Worm (Caenorhabditis elegans) whole organism, L4 larva: ENCODE results near the gene R02E4.3.

Experiments used
- F10B5.3 ChIP-seq: sonication (generic microtip); optimal IDR thresholded peaks from 2 replicates; lab custom pipeline; 2016; ENCODE audit warnings: mild to moderate bottlenecking, missing genetic modification characterization, missing compliant biosample characterization
- F26F4.8 ChIP-seq: fragments of 200-800 bp; sonication (Bioruptor generic); conservative IDR thresholded peaks from 2 replicates; pipeline ENCODE4 v1.3.6; 2022; ENCODE audit warnings: missing genetic modification characterization, missing compliant biosample characterization
- F37D6.2 ChIP-seq: sonication (generic microtip); optimal IDR thresholded peaks from 2 replicates; lab custom pipeline; 2016; ENCODE audit warnings: mild to moderate bottlenecking, missing genetic modification characterization, missing compliant biosample characterization
- F49E8.2 ChIP-seq: sonication (generic microtip); optimal IDR thresholded peaks from 2 replicates; lab custom pipeline; 2016; ENCODE audit warnings: missing compliant biosample characterization, mild to moderate bottlenecking, missing genetic modification characterization, borderline replicate concordance
- R02D3.7 ChIP-seq: fragments of 150-350 bp; sonication (generic microtip); optimal IDR thresholded peaks from 3 replicates; lab custom pipeline; 2014; ENCODE audit warnings: missing biosample characterization, missing genetic modification characterization
- T20F7.1 ChIP-seq: fragments of 200-800 bp; sonication (Bioruptor generic); optimal IDR thresholded peaks from 2 replicates; lab custom pipeline; 2018; ENCODE audit warnings: mild to moderate bottlenecking, missing genetic modification characterization, missing compliant biosample characterization
- T26A8.4 ChIP-seq: fragments of 200-800 bp; sonication (Bioruptor generic); IDR thresholded peaks from 2 replicates; pipeline ENCODE4 v1.3.6; 2022; ENCODE audit warnings: missing genetic modification characterization, missing compliant biosample characterization
- Y5F2A.4 ChIP-seq: fragments of 200-800 bp; sonication (Bioruptor generic); optimal IDR thresholded peaks from 2 replicates; lab custom pipeline; 2018; ENCODE audit warnings: mild to moderate bottlenecking, missing genetic modification characterization, missing compliant biosample characterization
- ZK337.2 ChIP-seq: fragments of 200-800 bp; sonication (Bioruptor generic); IDR thresholded peaks from 2 replicates; pipeline ENCODE4 v1.3.6; 2022; ENCODE audit warnings: missing genetic modification reagents, missing genetic modification characterization, missing compliant biosample characterization
- attf-4 ChIP-seq: sonication (generic microtip); optimal IDR thresholded peaks from 3 replicates; lab custom pipeline; 2017; ENCODE audit warnings: missing biosample characterization, missing genetic modification characterization
- ceh-20 ChIP-seq: fragments of 200-800 bp; sonication (Bioruptor generic); IDR thresholded peaks from 2 replicates; pipeline ENCODE4 v1.3.6; 2022; ENCODE audit warnings: missing genetic modification reagents, missing genetic modification characterization, missing compliant biosample characterization
- ceh-28 ChIP-seq: fragments of 150-350 bp; optimal IDR thresholded peaks from 2 replicates; lab custom pipeline; 2014; ENCODE audit warnings: missing biosample characterization, missing genetic modification reagents, missing genetic modification characterization
- ceh-44 ChIP-seq: fragments of 200-800 bp; sonication (Bioruptor generic); IDR thresholded peaks from 2 replicates; pipeline ENCODE4 v1.3.6; 2022; ENCODE audit warnings: missing genetic modification reagents, missing genetic modification characterization, missing compliant biosample characterization
- ceh-82 ChIP-seq: sonication (generic microtip); optimal IDR thresholded peaks from 2 replicates; lab custom pipeline; 2017; ENCODE audit warnings: missing biosample characterization, missing genetic modification characterization
- ces-1 ChIP-seq: fragments of 150-350 bp; sonication (generic microtip); optimal IDR thresholded peaks from 4 replicates; lab custom pipeline; 2014; ENCODE audit warnings: missing biosample characterization, missing genetic modification reagents, missing genetic modification characterization
- cey-2 ChIP-seq: sonication (generic microtip); optimal IDR thresholded peaks from 3 replicates; lab custom pipeline; 2017; ENCODE audit warnings: missing genetic modification characterization, mild to moderate bottlenecking, missing compliant biosample characterization, antibody characterized with exemption, borderline replicate concordance; ENCODE audit not compliant: insufficient read depth
- daf-16 ChIP-seq, 3 experiments: sonication (generic microtip); optimal IDR thresholded peaks; 2 replicates each; lab custom pipeline; 2016 to 2017; ENCODE audit warnings: missing genetic modification characterization in 3 of 3, missing genetic modification reagents in 3 of 3, mild to moderate bottlenecking in 2 of 3, missing compliant biosample characterization in 2 of 3, missing biosample characterization in 1 of 3, moderate library complexity in 1 of 3
- daf-19 ChIP-seq: fragments of 200-800 bp; sonication (Bioruptor generic); conservative IDR thresholded peaks from 2 replicates; pipeline ENCODE4 v1.3.6; 2022; ENCODE audit warnings: missing genetic modification characterization, missing compliant biosample characterization
- daf-8 ChIP-seq: fragments of 200-800 bp; sonication (Bioruptor generic); IDR thresholded peaks from 2 replicates; pipeline ENCODE4 v1.3.6; 2022; ENCODE audit warnings: missing genetic modification characterization, missing compliant biosample characterization
- dmd-9 ChIP-seq: fragments of 200-800 bp; sonication (Bioruptor generic); IDR thresholded peaks from 2 replicates; pipeline ENCODE4 v1.3.6; 2022; ENCODE audit warnings: missing genetic modification reagents, missing genetic modification characterization, missing compliant biosample characterization
- dve-1 ChIP-seq: sonication (generic microtip); optimal IDR thresholded peaks from 2 replicates; lab custom pipeline; 2017; ENCODE audit warnings: antibody characterized with exemption, mild to moderate bottlenecking, missing genetic modification characterization, missing compliant biosample characterization; ENCODE audit not compliant: insufficient read depth
- fkh-10 ChIP-seq: fragments of 150-350 bp; optimal IDR thresholded peaks from 2 replicates; lab custom pipeline; 2014; ENCODE audit warnings: missing biosample characterization, missing genetic modification reagents, missing genetic modification characterization
- fos-1 ChIP-seq: fragments of 150-350 bp; optimal IDR thresholded peaks from 2 replicates; lab custom pipeline; 2014; ENCODE audit warnings: missing biosample characterization, missing genetic modification characterization
- hif-1 ChIP-seq, 2 experiments: sonication (generic microtip); optimal IDR thresholded peaks; 2 replicates each; lab custom pipeline; 2016 to 2017; ENCODE audit warnings: missing compliant biosample characterization in 2 of 2, missing genetic modification characterization in 2 of 2, missing genetic modification reagents in 2 of 2, missing genotype in 2 of 2, mild to moderate bottlenecking in 1 of 2
- lin-29 ChIP-seq: fragments of 200-800 bp; sonication (Bioruptor generic); IDR thresholded peaks from 2 replicates; pipeline ENCODE4 v1.3.6; 2022; ENCODE audit warnings: missing genetic modification reagents, missing genetic modification characterization, missing compliant biosample characterization
- lsy-2 ChIP-seq, 2 experiments: fragments of 150-350 bp in 1 of 2; sonication (generic microtip) in 1 of 2; optimal IDR thresholded peaks; 2 replicates each; lab custom pipeline; 2014 to 2017; ENCODE audit warnings: missing biosample characterization in 2 of 2, missing genetic modification characterization in 2 of 2
- madf-5 ChIP-seq, 2 experiments: fragments of 200-800 bp; sonication (Bioruptor generic); IDR thresholded peaks; 2 replicates each; pipeline ENCODE4 v1.3.6; 2022; ENCODE audit warnings: missing compliant biosample characterization in 2 of 2, missing genetic modification characterization in 2 of 2
- mdt-29 ChIP-seq: fragments of 200-800 bp; sonication (Bioruptor generic); IDR thresholded peaks from 2 replicates; pipeline ENCODE4 v1.3.6; 2022; ENCODE audit warnings: missing genetic modification reagents, missing genetic modification characterization, missing compliant biosample characterization
- mep-1 ChIP-seq: fragments of 150-350 bp; sonication (generic microtip); optimal IDR thresholded peaks from 3 replicates; lab custom pipeline; 2014; ENCODE audit warnings: missing biosample characterization, missing genetic modification characterization
- mes-2 ChIP-seq: sonication (generic microtip); optimal IDR thresholded peaks from 2 replicates; lab custom pipeline; 2016; ENCODE audit warnings: missing genotype, mild to moderate bottlenecking, missing genetic modification characterization, missing compliant biosample characterization; ENCODE audit not compliant: poor library complexity, severe bottlenecking
- mxl-2 ChIP-seq: fragments of 200-800 bp; sonication (Bioruptor generic); conservative IDR thresholded peaks from 2 replicates; pipeline ENCODE4 v1.3.6; 2022; ENCODE audit warnings: missing genetic modification reagents, missing genetic modification characterization, missing compliant biosample characterization
- nhr-10 ChIP-seq: fragments of 150-350 bp; optimal IDR thresholded peaks from 2 replicates; lab custom pipeline; 2014; ENCODE audit warnings: missing biosample characterization, missing genetic modification characterization
- nhr-237 ChIP-seq: sonication (generic microtip); optimal IDR thresholded peaks from 2 replicates; lab custom pipeline; 2017; ENCODE audit warnings: missing biosample characterization, missing genetic modification characterization
- nhr-42 ChIP-seq: fragments of 200-800 bp; sonication (Bioruptor generic); IDR thresholded peaks from 2 replicates; pipeline ENCODE4 v1.3.6; 2022; ENCODE audit warnings: missing genetic modification characterization, missing compliant biosample characterization
- nhr-48 ChIP-seq: sonication (generic microtip); optimal IDR thresholded peaks from 2 replicates; lab custom pipeline; 2016; ENCODE audit warnings: mild to moderate bottlenecking, missing genetic modification characterization, missing compliant biosample characterization
- nhr-6 ChIP-seq: fragments of 150-350 bp; optimal IDR thresholded peaks from 2 replicates; lab custom pipeline; 2014; ENCODE audit warnings: missing biosample characterization, missing genetic modification characterization
- nhr-77 ChIP-seq: fragments of 150-350 bp; optimal IDR thresholded peaks from 2 replicates; lab custom pipeline; 2014; ENCODE audit warnings: missing biosample characterization, missing genetic modification characterization
- set-16 ChIP-seq: fragments of 200-800 bp; sonication (Bioruptor generic); IDR thresholded peaks from 2 replicates; pipeline ENCODE4 v1.3.6; 2022; ENCODE audit warnings: missing genetic modification reagents, missing genetic modification characterization, missing compliant biosample characterization
- snpc-4 ChIP-seq: fragments of 150-350 bp; optimal IDR thresholded peaks from 2 replicates; lab custom pipeline; 2014; ENCODE audit warnings: missing biosample characterization, missing genetic modification characterization
- unc-130 ChIP-seq: sonication (generic microtip); optimal IDR thresholded peaks from 2 replicates; lab custom pipeline; 2016; ENCODE audit warnings: missing genetic modification reagents, missing genetic modification characterization, missing compliant biosample characterization
- unc-62 ChIP-seq, 3 experiments: fragments of 150-350 bp in 1 of 3; sonication (generic microtip); optimal IDR thresholded peaks in 2 of 3; peaks in 1 of 3; 1 replicate in 1 of 3; 2 replicates in 2 of 3; lab custom pipeline; 2014 to 2017; ENCODE audit warnings: missing biosample characterization in 3 of 3, missing genetic modification characterization in 3 of 3, missing genetic modification reagents in 3 of 3, missing genotype in 1 of 3
- vab-7 ChIP-seq: fragments of 200-800 bp; sonication (Bioruptor generic); IDR thresholded peaks from 2 replicates; pipeline ENCODE4 v1.3.6; 2022; ENCODE audit warnings: missing genetic modification reagents, missing genetic modification characterization, missing compliant biosample characterization
- zfp-2 ChIP-seq: sonication (generic microtip); optimal IDR thresholded peaks from 2 replicates; lab custom pipeline; 2016; ENCODE audit warnings: mild to moderate bottlenecking, missing genetic modification characterization, missing compliant biosample characterization
- zfp-3 ChIP-seq: fragments of 200-800 bp; sonication (Bioruptor generic); conservative IDR thresholded peaks from 2 replicates; pipeline ENCODE4 v1.3.6; 2022; ENCODE audit warnings: missing genetic modification reagents, missing genetic modification characterization, missing compliant biosample characterization

Gene R02E4.3

DNA sequence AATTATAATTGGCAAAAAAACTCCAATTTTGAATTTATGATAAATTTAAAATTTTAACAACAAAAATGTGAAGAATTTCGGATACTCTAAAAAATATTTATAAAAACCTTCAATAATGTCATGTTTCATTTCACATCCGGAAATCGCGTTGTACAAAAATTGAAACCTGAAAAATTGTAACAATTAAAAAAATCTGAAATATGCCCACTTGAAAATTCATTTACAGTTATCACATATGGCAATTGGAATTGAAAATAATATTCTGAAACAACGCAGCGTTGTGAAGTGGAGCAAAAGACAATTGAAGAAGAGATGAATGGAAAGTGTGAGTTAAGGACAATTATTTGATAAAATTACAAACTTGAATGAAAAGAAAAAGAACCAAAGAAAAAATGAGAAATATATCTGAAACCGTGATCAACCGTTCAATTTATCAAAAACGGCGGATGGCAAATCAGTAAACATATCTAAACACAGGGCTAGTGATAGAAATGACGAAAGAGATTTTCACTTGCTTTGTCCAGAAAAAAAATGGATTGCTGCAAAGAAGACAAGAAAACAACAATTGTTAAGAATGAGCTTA lies 46.6 kb upstream of the R02E4.3 start (continued):
- TF ChIP-seq vab-7 (GFP tag; lab: Robert Waterston, UW) (no peak; the same call in 1 of the 2 replicates), cey-2 (no peak), nhr-237 (tag; lab: Kevin White, UChicago) (no peak), nhr-10 (tag; lab: Kevin White, UChicago) (no peak), snpc-4 (no peak), daf-16 (GFP tag; optimal IDR thresholded peaks at IDR 0.05; lab: Kevin White, UChicago) (no peak), daf-16 (tag; optimal IDR thresholded peaks at IDR 0.05; lab: Kevin White, UChicago) (peak; percentile 22), ZK337.2 (GFP tag; lab: Robert Waterston, UW) (no peak), set-16 (no peak), nhr-6 (tag; lab: Kevin White, UChicago) (no peak), mep-1 (tag; lab: Kevin White, UChicago) (no peak), attf-4 (tag; lab: Kevin White, UChicago) (no peak), fos-1 (tag; lab: Kevin White, UChicago) (no peak), daf-8 (GFP tag; lab: Robert Waterston, UW) (no peak), Y5F2A.4 (GFP tag; lab: Kevin White, UChicago) (no peak)

- TF ChIP-seq lin-29 (GFP tag; lab: Robert Waterston, UW) (peak; percentile 6; the same call in 1 of the 2 replicates), F49E8.2 (tag; lab: Kevin White, UChicago) (no peak), ceh-20 (GFP tag; lab: Robert Waterston, UW) (peak; percentile 46; the same call in 1 of the 2 replicates), ces-1 (GFP tag; lab: Kevin White, UChicago) (no peak), mep-1 (tag; lab: Kevin White, UChicago) (peak; percentile 95), ceh-28 (tag; lab: Kevin White, UChicago) (no peak), zfp-3 (GFP tag; lab: Robert Waterston, UW) (peak; percentile 82), unc-62 (GFP tag; optimal IDR thresholded peaks at IDR 0.05 in 1 of 2; lab: Kevin White, UChicago) (no peak), unc-62 (tag; optimal IDR thresholded peaks at IDR 0.05; lab: Kevin White, UChicago) (no peak), F37D6.2 (tag; lab: Kevin White, UChicago) (peak; percentile 6), F26F4.8 (GFP tag; lab: Robert Waterston, UW) (no peak), dve-1 (tag; lab: Kevin White, UChicago) (peak; percentile 39), mdt-29 (GFP tag; lab: Robert Waterston, UW) (peak; percentile 48), F10B5.3 (tag; lab: Kevin White, UChicago) (no peak), T20F7.1 (GFP tag; lab: Kevin White, UChicago) (peak; percentile 30), set-16 (no peak), nhr-6 (tag; lab: Kevin White, UChicago) (no peak), hif-1 (tag; optimal IDR thresholded peaks at IDR 0.05; lab: Kevin White, UChicago) (peak in 1 of 2 experiments; percentile 0), snpc-4 (no peak), ceh-82 (tag; lab: Kevin White, UChicago) (no peak), dmd-9 (0 out of 2 replicates have a peak, but pooled peaks have one; percentile 4), mxl-2 (no peak), fkh-10 (GFP tag; lab: Kevin White, UChicago) (no peak), zfp-2 (tag; lab: Kevin White, UChicago) (no peak), nhr-77 (tag; lab: Kevin White, UChicago) (no peak), fos-1 (tag; lab: Kevin White, UChicago) (no peak), lsy-2 (tag; optimal IDR thresholded peaks at IDR 0.05; lab: Kevin White, UChicago) (peak in 1 of 2 experiments; percentile 52), unc-130 (no peak), daf-19 (GFP tag; lab: Robert Waterston, UW) (no peak), attf-4 (tag; lab: Kevin White, UChicago) (no peak), madf-5 (GFP tag; IDR thresholded peaks at IDR 0.05; lab: Robert Waterston, UW) (peak in 1 of 2 experiments; percentile 22; a peak in 1 of 4 replicates), ceh-44 (GFP tag; lab: Robert Waterston, UW) (no peak), R02D3.7 (tag; lab: Kevin White, UChicago) (no peak), nhr-42 (GFP tag; lab: Robert Waterston, UW) (peak; percentile 7), mes-2 (tag; lab: Kevin White, UChicago) (no peak), T26A8.4 (peak; percentile 70), nhr-48 (tag; lab: Kevin White, UChicago) (peak; percentile 15)
Observed at ce11 chrX:4147600-4148448, 45.9 kb upstream of the R02E4.3 start.
